Worm (Caenorhabditis elegans) whole organism, L4 larva: ENCODE measurements around the gene Y47D7A.19.
A peak's percentile ranks its signal among the peaks of the same experiment; 100 is the strongest.

ENCODE experiments used
- D1046.2 ChIP-seq: fragments of 200-800 bp; sonication (Bioruptor generic); IDR thresholded peaks from 2 replicates; pipeline ENCODE4 v1.3.6; 2022; ENCODE audit warnings: missing genetic modification characterization, missing compliant biosample characterization
- F10B5.3 ChIP-seq: sonication (generic microtip); optimal IDR thresholded peaks from 2 replicates; lab custom pipeline; 2016; ENCODE audit warnings: mild to moderate bottlenecking, missing genetic modification characterization, missing compliant biosample characterization
- F37D6.2 ChIP-seq: sonication (generic microtip); optimal IDR thresholded peaks from 2 replicates; lab custom pipeline; 2016; ENCODE audit warnings: mild to moderate bottlenecking, missing genetic modification characterization, missing compliant biosample characterization
- F44E2.7 ChIP-seq: fragments of 200-800 bp; sonication (Bioruptor generic); IDR thresholded peaks from 2 replicates; pipeline ENCODE4 v2.1.2; 2022; ENCODE audit warnings: missing genetic modification characterization, missing compliant biosample characterization
- F49E8.2 ChIP-seq: sonication (generic microtip); optimal IDR thresholded peaks from 2 replicates; lab custom pipeline; 2016; ENCODE audit warnings: missing compliant biosample characterization, mild to moderate bottlenecking, missing genetic modification characterization, borderline replicate concordance
- T26A8.4 ChIP-seq: fragments of 200-800 bp; sonication (Bioruptor generic); IDR thresholded peaks from 2 replicates; pipeline ENCODE4 v1.3.6; 2022; ENCODE audit warnings: missing genetic modification characterization, missing compliant biosample characterization
- Y48G9A.11 ChIP-seq: fragments of 200-800 bp; sonication (Bioruptor generic); IDR thresholded peaks from 2 replicates; pipeline ENCODE4 v1.3.6; 2022; ENCODE audit warnings: missing genetic modification reagents, missing genetic modification characterization, missing compliant biosample characterization
- Y5F2A.4 ChIP-seq: fragments of 200-800 bp; sonication (Bioruptor generic); optimal IDR thresholded peaks from 2 replicates; lab custom pipeline; 2018; ENCODE audit warnings: mild to moderate bottlenecking, missing genetic modification characterization, missing compliant biosample characterization
- Y75B8A.6 ChIP-seq: fragments of 200-800 bp; sonication (Bioruptor generic); IDR thresholded peaks from 2 replicates; pipeline ENCODE4 v1.3.6; 2022; ENCODE audit warnings: missing genetic modification reagents, missing genetic modification characterization, missing compliant biosample characterization
- ZK546.5 ChIP-seq, 2 experiments: sonication (generic microtip); optimal IDR thresholded peaks; 2 replicates each; lab custom pipeline; 2017; ENCODE audit warnings: missing biosample characterization in 2 of 2, missing genetic modification characterization in 2 of 2
- ama-1 ChIP-seq: fragments of 150-350 bp; optimal IDR thresholded peaks from 2 replicates; lab custom pipeline; 2014; ENCODE audit warnings: inconsistent platforms, mixed read lengths
- ceh-20 ChIP-seq: fragments of 200-800 bp; sonication (Bioruptor generic); IDR thresholded peaks from 2 replicates; pipeline ENCODE4 v1.3.6; 2022; ENCODE audit warnings: missing genetic modification reagents, missing genetic modification characterization, missing compliant biosample characterization
- ceh-28 ChIP-seq: fragments of 150-350 bp; optimal IDR thresholded peaks from 2 replicates; lab custom pipeline; 2014; ENCODE audit warnings: missing biosample characterization, missing genetic modification reagents, missing genetic modification characterization
- ceh-62 ChIP-seq: sonication (generic microtip); optimal IDR thresholded peaks from 2 replicates; lab custom pipeline; 2017; ENCODE audit warnings: missing biosample characterization, missing genetic modification characterization
- ceh-82 ChIP-seq: sonication (generic microtip); optimal IDR thresholded peaks from 2 replicates; lab custom pipeline; 2017; ENCODE audit warnings: missing biosample characterization, missing genetic modification characterization
- ces-1 ChIP-seq: fragments of 150-350 bp; sonication (generic microtip); optimal IDR thresholded peaks from 4 replicates; lab custom pipeline; 2014; ENCODE audit warnings: missing biosample characterization, missing genetic modification reagents, missing genetic modification characterization
- cey-2 ChIP-seq: sonication (generic microtip); optimal IDR thresholded peaks from 3 replicates; lab custom pipeline; 2017; ENCODE audit warnings: missing genetic modification characterization, mild to moderate bottlenecking, missing compliant biosample characterization, antibody characterized with exemption, borderline replicate concordance; ENCODE audit not compliant: insufficient read depth
- ctbp-1 ChIP-seq: fragments of 200-800 bp; sonication (Bioruptor generic); IDR thresholded peaks from 2 replicates; pipeline ENCODE4 v1.3.6; 2022; ENCODE audit warnings: missing genetic modification reagents, missing genetic modification characterization, missing compliant biosample characterization
- daf-16 ChIP-seq, 3 experiments: sonication (generic microtip); optimal IDR thresholded peaks; 2 replicates each; lab custom pipeline; 2016 to 2017; ENCODE audit warnings: missing genetic modification characterization in 3 of 3, missing genetic modification reagents in 3 of 3, mild to moderate bottlenecking in 2 of 3, missing compliant biosample characterization in 2 of 3, missing biosample characterization in 1 of 3, moderate library complexity in 1 of 3
- daf-8 ChIP-seq: fragments of 200-800 bp; sonication (Bioruptor generic); IDR thresholded peaks from 2 replicates; pipeline ENCODE4 v1.3.6; 2022; ENCODE audit warnings: missing genetic modification characterization, missing compliant biosample characterization
- dpl-1 ChIP-seq: fragments of 150-350 bp; optimal IDR thresholded peaks from 2 replicates; lab custom pipeline; 2014; ENCODE audit warnings: missing biosample characterization, missing genetic modification reagents, missing genetic modification characterization
- duxl-1 ChIP-seq: sonication (generic microtip); optimal IDR thresholded peaks from 2 replicates; lab custom pipeline; 2016; ENCODE audit warnings: mild to moderate bottlenecking, missing genetic modification characterization, moderate library complexity, missing compliant biosample characterization; ENCODE audit not compliant: poor library complexity
- egl-27 ChIP-seq: sonication (generic microtip); optimal IDR thresholded peaks from 3 replicates; lab custom pipeline; 2017; ENCODE audit warnings: missing biosample characterization, missing genetic modification reagents, missing genetic modification characterization
- hlh-11 ChIP-seq: fragments of 200-800 bp; sonication (Bioruptor generic); optimal IDR thresholded peaks from 2 replicates; lab custom pipeline; 2018; ENCODE audit warnings: mild to moderate bottlenecking, missing genetic modification characterization, missing compliant biosample characterization
- lim-7 ChIP-seq: fragments of 200-800 bp; sonication (Bioruptor generic); IDR thresholded peaks from 2 replicates; pipeline ENCODE4 v1.3.6; 2022; ENCODE audit warnings: missing genetic modification characterization, missing compliant biosample characterization
- lin-1 ChIP-seq: fragments of 200-800 bp; sonication (Bioruptor generic); IDR thresholded peaks from 2 replicates; pipeline ENCODE4 v1.3.6; 2022; ENCODE audit warnings: missing genetic modification reagents, missing genetic modification characterization, missing compliant biosample characterization
- lin-13 ChIP-seq: fragments of 150-350 bp; optimal IDR thresholded peaks from 2 replicates; lab custom pipeline; 2014; ENCODE audit warnings: missing biosample characterization, missing genetic modification reagents, missing genetic modification characterization
- lin-15B ChIP-seq: fragments of 150-350 bp; sonication (generic microtip); optimal IDR thresholded peaks from 3 replicates; lab custom pipeline; 2014; ENCODE audit warnings: missing biosample characterization, missing genetic modification characterization
- lin-38 ChIP-seq: fragments of 200-800 bp; sonication (Bioruptor generic); IDR thresholded peaks from 2 replicates; pipeline ENCODE4 v1.3.6; 2022; ENCODE audit warnings: missing genetic modification reagents, missing genetic modification characterization, missing compliant biosample characterization
- madf-5 ChIP-seq, 2 experiments: fragments of 200-800 bp; sonication (Bioruptor generic); IDR thresholded peaks; 2 replicates each; pipeline ENCODE4 v1.3.6; 2022; ENCODE audit warnings: missing compliant biosample characterization in 2 of 2, missing genetic modification characterization in 2 of 2
- mdl-1 ChIP-seq, 2 experiments: fragments of 150-350 bp in 1 of 2; sonication (generic microtip) in 1 of 2; optimal IDR thresholded peaks; 2 replicates each; lab custom pipeline; 2014 to 2017; ENCODE audit warnings: missing biosample characterization in 2 of 2, missing genetic modification characterization in 2 of 2
- mep-1 ChIP-seq: fragments of 150-350 bp; sonication (generic microtip); optimal IDR thresholded peaks from 3 replicates; lab custom pipeline; 2014; ENCODE audit warnings: missing biosample characterization, missing genetic modification characterization
- mxl-3 ChIP-seq: fragments of 200-800 bp; sonication (Bioruptor generic); optimal IDR thresholded peaks from 2 replicates; lab custom pipeline; 2018; ENCODE audit warnings: mild to moderate bottlenecking, missing genetic modification characterization, missing compliant biosample characterization
- nhr-10 ChIP-seq: fragments of 150-350 bp; optimal IDR thresholded peaks from 2 replicates; lab custom pipeline; 2014; ENCODE audit warnings: missing biosample characterization, missing genetic modification characterization
- nhr-237 ChIP-seq: sonication (generic microtip); optimal IDR thresholded peaks from 2 replicates; lab custom pipeline; 2017; ENCODE audit warnings: missing biosample characterization, missing genetic modification characterization
- nhr-25 ChIP-seq: sonication (generic microtip); optimal IDR thresholded peaks from 2 replicates; lab custom pipeline; 2017; ENCODE audit warnings: missing genetic modification characterization, mild to moderate bottlenecking, missing compliant biosample characterization, antibody characterized with exemption, moderate library complexity, borderline replicate concordance; ENCODE audit not compliant: insufficient read depth
- nhr-28 ChIP-seq: fragments of 150-350 bp; optimal IDR thresholded peaks from 2 replicates; lab custom pipeline; 2014; ENCODE audit warnings: missing biosample characterization, missing genetic modification characterization
- nhr-77 ChIP-seq: fragments of 150-350 bp; optimal IDR thresholded peaks from 2 replicates; lab custom pipeline; 2014; ENCODE audit warnings: missing biosample characterization, missing genetic modification characterization
- pha-4 ChIP-seq, 2 experiments: fragments of 150-350 bp in 1 of 2; fragments of 200-800 bp in 1 of 2; sonication (Bioruptor generic) in 1 of 2; IDR thresholded peaks in 1 of 2; optimal IDR thresholded peaks in 1 of 2; 2 replicates each; pipeline versions ENCODE4 v1.3.6 to Lab custom; 2014 to 2022; ENCODE audit warnings: missing genetic modification characterization in 2 of 2, missing genetic modification reagents in 2 of 2, missing biosample characterization in 1 of 2, missing compliant biosample characterization in 1 of 2
- php-3 ChIP-seq: fragments of 200-800 bp; sonication (Bioruptor generic); IDR thresholded peaks from 2 replicates; pipeline ENCODE4 v1.3.6; 2022; ENCODE audit warnings: missing genetic modification reagents, missing genetic modification characterization, missing compliant biosample characterization
- rbr-2 ChIP-seq: sonication (generic microtip); optimal IDR thresholded peaks from 2 replicates; lab custom pipeline; 2016; ENCODE audit warnings: missing genotype, missing genetic modification characterization, missing compliant biosample characterization
- saeg-2 ChIP-seq: fragments of 200-800 bp; sonication (Bioruptor generic); IDR thresholded peaks from 2 replicates; pipeline ENCODE4 v1.3.6; 2022; ENCODE audit warnings: missing genetic modification reagents, missing genetic modification characterization, missing compliant biosample characterization
- sdz-12 ChIP-seq: fragments of 200-800 bp; sonication (Bioruptor generic); optimal IDR thresholded peaks from 2 replicates; lab custom pipeline; 2018; ENCODE audit warnings: mild to moderate bottlenecking, missing genetic modification characterization, missing compliant biosample characterization
- spr-1 ChIP-seq: sonication (generic microtip); optimal IDR thresholded peaks from 2 replicates; lab custom pipeline; 2016; ENCODE audit warnings: mild to moderate bottlenecking, missing genetic modification characterization, missing compliant biosample characterization
- tag-97 ChIP-seq: fragments of 200-800 bp; sonication (Bioruptor generic); IDR thresholded peaks from 2 replicates; pipeline ENCODE4 v1.3.6; 2022; ENCODE audit warnings: missing genetic modification characterization, missing compliant biosample characterization
- unc-39 ChIP-seq: sonication (generic microtip); optimal IDR thresholded peaks from 2 replicates; lab custom pipeline; 2017; ENCODE audit warnings: missing biosample characterization, missing genetic modification characterization
- zag-1 ChIP-seq: fragments of 150-350 bp; optimal IDR thresholded peaks from 2 replicates; lab custom pipeline; 2014; ENCODE audit warnings: missing biosample characterization, missing genetic modification characterization
- zip-11 ChIP-seq: fragments of 200-800 bp; sonication (Bioruptor generic); IDR thresholded peaks from 2 replicates; pipeline ENCODE4 v1.3.6; 2022; ENCODE audit warnings: missing genetic modification characterization, missing compliant biosample characterization
- ztf-11 ChIP-seq: fragments of 150-350 bp; optimal IDR thresholded peaks from 2 replicates; lab custom pipeline; 2014; ENCODE audit warnings: missing biosample characterization, missing genetic modification characterization
- ztf-7 ChIP-seq: fragments of 150-350 bp; optimal IDR thresholded peaks from 2 replicates; lab custom pipeline; 2014; ENCODE audit warnings: missing biosample characterization, missing genetic modification characterization

Y47D7A.19 gene

DNA sequence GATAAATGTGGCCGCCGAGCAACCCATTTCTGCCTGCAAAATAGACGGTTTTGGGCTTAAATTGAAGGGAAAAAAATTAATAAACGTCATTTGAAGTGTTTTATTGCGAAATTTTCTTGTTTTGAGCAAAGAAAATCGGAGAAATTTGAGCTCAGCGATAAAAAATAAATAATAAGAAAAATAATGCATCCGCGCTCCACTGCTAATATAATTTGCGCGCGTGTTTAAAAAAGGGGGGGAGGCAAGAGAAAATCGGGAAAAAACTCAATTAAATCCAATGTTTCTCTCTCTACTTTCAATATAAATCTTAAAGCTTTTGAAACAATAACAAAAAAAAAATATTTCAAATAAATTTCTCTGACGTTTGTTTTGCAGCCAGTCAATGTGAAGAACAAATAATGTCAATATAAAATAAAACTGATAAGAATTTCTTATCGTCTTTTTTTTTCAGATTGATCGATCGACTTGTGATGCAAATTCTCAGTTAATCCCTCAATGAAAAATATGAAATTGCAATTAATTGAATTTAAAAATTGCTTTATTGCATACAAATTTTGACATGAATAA, 26.5 kb downstream of the Y47D7A.19 start, which contains the start of gene rft-2 (continued):
- TF ChIP-seq F44E2.7 (GFP tag; lab: Robert Waterston, UW): no peak
- no peak for TF ChIP-seq cey-2 (tag; lab: Kevin White, UChicago)
- TF ChIP-seq lin-13 (GFP tag; lab: Kevin White, UChicago): no peak
- TF ChIP-seq nhr-237 (tag; lab: Kevin White, UChicago): no peak
- no peak for TF ChIP-seq sdz-12
- peak; percentile 23 for TF ChIP-seq rbr-2 (tag; lab: Kevin White, UChicago)
- no peak for TF ChIP-seq mxl-3
- no peak for TF ChIP-seq ceh-62 (tag; lab: Kevin White, UChicago)
- TF ChIP-seq ceh-82 (tag; lab: Kevin White, UChicago): no peak
- no peak for TF ChIP-seq ceh-28
- TF ChIP-seq F49E8.2: no peak
- no peak for TF ChIP-seq lin-1
- no peak for TF ChIP-seq D1046.2 (GFP tag; lab: Robert Waterston, UW)
- TF ChIP-seq ztf-11 (tag; lab: Kevin White, UChicago): no peak
- peak; percentile 70 for TF ChIP-seq ces-1 (GFP tag; lab: Kevin White, UChicago)
- no peak for TF ChIP-seq ztf-7 (tag; lab: Kevin White, UChicago)
- peak in 1 of 2 experiments; percentile 7 for TF ChIP-seq mdl-1 (tag; optimal IDR thresholded peaks at IDR 0.05; lab: Kevin White, UChicago)
- no peak for TF ChIP-seq zip-11 (GFP tag; lab: Robert Waterston, UW)
- TF ChIP-seq duxl-1: no peak
- no peak for TF ChIP-seq Y5F2A.4 (GFP tag; lab: Kevin White, UChicago)
- no peak for TF ChIP-seq egl-27 (tag; lab: Kevin White, UChicago)
- no peak for TF ChIP-seq nhr-25 (tag; lab: Kevin White, UChicago)
- no peak for TF ChIP-seq unc-39 (tag; lab: Kevin White, UChicago)
- no peak for TF ChIP-seq saeg-2 (GFP tag; lab: Robert Waterston, UW)
- TF ChIP-seq T26A8.4: no peak
- no peak for TF ChIP-seq zag-1 (tag; lab: Kevin White, UChicago)
- TF ChIP-seq pha-4 (GFP tag; IDR thresholded peaks at IDR 0.05; lab: Robert Waterston, UW): no peak
- no peak for TF ChIP-seq pha-4 (tag; optimal IDR thresholded peaks at IDR 0.05; lab: Kevin White, UChicago)
- no peak for TF ChIP-seq php-3 (GFP tag; lab: Robert Waterston, UW)
- TF ChIP-seq nhr-10 (tag; lab: Kevin White, UChicago): no peak
- TF ChIP-seq mep-1 (tag; lab: Kevin White, UChicago): peak; percentile 55
- no peak for TF ChIP-seq ZK546.5 (tag; optimal IDR thresholded peaks at IDR 0.05; lab: Kevin White, UChicago)
- no peak for TF ChIP-seq ctbp-1 (GFP tag; lab: Robert Waterston, UW)
- TF ChIP-seq daf-16 (GFP tag; optimal IDR thresholded peaks at IDR 0.05; lab: Kevin White, UChicago): no peak
- TF ChIP-seq daf-16 (tag; optimal IDR thresholded peaks at IDR 0.05; lab: Kevin White, UChicago): peak; percentile 54
- peak; percentile 9 for TF ChIP-seq F37D6.2 (tag; lab: Kevin White, UChicago)
- TF ChIP-seq Y48G9A.11: no peak
- no peak for TF ChIP-seq madf-5 (GFP tag; IDR thresholded peaks at IDR 0.05; lab: Robert Waterston, UW)
- peak; percentile 32 for TF ChIP-seq nhr-28 (tag; lab: Kevin White, UChicago)
- peak; percentile 97 for TF ChIP-seq lin-38 (GFP tag; lab: Robert Waterston, UW)
- no peak for TF ChIP-seq Y75B8A.6 (GFP tag; lab: Robert Waterston, UW)
- no peak for TF ChIP-seq ceh-20 (GFP tag; lab: Robert Waterston, UW)
- peak; percentile 17 for TF ChIP-seq nhr-77 (tag; lab: Kevin White, UChicago)
- TF ChIP-seq F10B5.3 (tag; lab: Kevin White, UChicago): no peak
- no peak for TF ChIP-seq lin-15B (tag; lab: Kevin White, UChicago)
- peak; percentile 35 for TF ChIP-seq hlh-11
- TF ChIP-seq daf-8 (GFP tag; lab: Robert Waterston, UW): no peak
- TF ChIP-seq ama-1 (lab: Kevin White, UChicago): no peak
- peak; percentile 91 for TF ChIP-seq dpl-1 (GFP tag; lab: Kevin White, UChicago)
- no peak for TF ChIP-seq lim-7 (GFP tag; lab: Robert Waterston, UW)
- TF ChIP-seq tag-97 (GFP tag; lab: Robert Waterston, UW): no peak
- TF ChIP-seq spr-1 (tag; lab: Kevin White, UChicago): no peak
